Fruit fly (Drosophila melanogaster) whole organism, wandering third instar larva: ENCODE data around the gene CG33784.

Source experiments
- Abd-B ChIP-seq: fragments of >200 bp; optimal IDR thresholded peaks from 2 replicates; lab custom pipeline; 2017; ENCODE audit warnings: missing biosample characterization, missing genetic modification characterization
- CG32264 ChIP-seq: fragments of 200-800 bp; sonication (Bioruptor generic); optimal IDR thresholded peaks from 2 replicates; lab custom pipeline; 2016; ENCODE audit warnings: missing biosample characterization, missing genetic modification characterization
- CG9705 ChIP-seq: fragments of 200-800 bp; sonication (Bioruptor generic); optimal IDR thresholded peaks from 2 replicates; lab custom pipeline; 2018; ENCODE audit warnings: missing biosample characterization, mild to moderate bottlenecking, missing genetic modification characterization
- CrebA ChIP-seq: fragments of 200-800 bp; sonication (Bioruptor generic); optimal IDR thresholded peaks from 2 replicates; lab custom pipeline; 2016; ENCODE audit warnings: missing biosample characterization, mild to moderate bottlenecking, missing genetic modification characterization, borderline replicate concordance
- Dfd ChIP-seq: fragments of >200 bp; optimal IDR thresholded peaks from 2 replicates; lab custom pipeline; 2017; ENCODE audit warnings: missing biosample characterization, missing genetic modification characterization
- Dif ChIP-seq: fragments of 200-275, 200-300 bp; sonication (Bioruptor generic); optimal IDR thresholded peaks from 2 replicates; lab custom pipeline; 2018; ENCODE audit warnings: missing biosample characterization, missing genetic modification characterization; ENCODE audit not compliant: partially characterized antibody
- GATAd ChIP-seq: sonication (Bioruptor generic); optimal IDR thresholded peaks from 2 replicates; lab custom pipeline; 2016; ENCODE audit warnings: missing biosample characterization, missing genetic modification characterization
- HLH106 ChIP-seq: fragments of 200-800 bp; optimal IDR thresholded peaks from 3 replicates; lab custom pipeline; 2019; ENCODE audit warnings: missing biosample characterization, mild to moderate bottlenecking, missing genetic modification characterization, moderate library complexity
- Hnf4 ChIP-seq: fragments of 200-800 bp; sonication (Bioruptor generic); optimal IDR thresholded peaks from 2 replicates; lab custom pipeline; 2016; ENCODE audit warnings: missing biosample characterization, mild to moderate bottlenecking, missing genetic modification characterization
- Hr78 ChIP-seq: fragments of >200 bp; optimal IDR thresholded peaks from 2 replicates; lab custom pipeline; 2017; ENCODE audit warnings: missing biosample characterization, missing genetic modification characterization
- Hr83 ChIP-seq: fragments of 200-300 bp; sonication (Bioruptor generic); optimal IDR thresholded peaks from 2 replicates; lab custom pipeline; 2016; ENCODE audit warnings: missing biosample characterization, mild to moderate bottlenecking, missing genetic modification characterization, moderate library complexity; ENCODE audit not compliant: poor library complexity, severe bottlenecking
- Jra ChIP-seq: sonication (Bioruptor generic); optimal IDR thresholded peaks from 2 replicates; lab custom pipeline; 2016; ENCODE audit warnings: missing biosample characterization, missing genetic modification characterization
- Mio ChIP-seq: sonication (Bioruptor generic); optimal IDR thresholded peaks from 2 replicates; lab custom pipeline; 2016; ENCODE audit warnings: missing biosample characterization, missing genetic modification characterization
- Myc ChIP-seq: fragments of >200 bp; optimal IDR thresholded peaks from 2 replicates; lab custom pipeline; 2017
- N ChIP-seq: fragments of >200 bp; optimal IDR thresholded peaks from 2 replicates; lab custom pipeline; 2018; ENCODE audit warnings: missing biosample characterization, missing external identifiers, missing genetic modification characterization
- OdsH ChIP-seq: fragments of 200-800 bp; sonication (Bioruptor generic); optimal IDR thresholded peaks from 2 replicates; lab custom pipeline; 2016; ENCODE audit warnings: missing biosample characterization, mild to moderate bottlenecking, missing genetic modification characterization
- Rel ChIP-seq, 2 experiments: fragments of 200-800 bp; sonication (Bioruptor generic) in 1 of 2; optimal IDR thresholded peaks; 2 replicates in 1 of 2; 3 replicates in 1 of 2; lab custom pipeline; 2016 to 2019; ENCODE audit warnings: mild to moderate bottlenecking in 2 of 2, missing biosample characterization in 2 of 2, missing genetic modification characterization in 2 of 2, moderate library complexity in 1 of 2
- Sp1 ChIP-seq: fragments of 200-800 bp; sonication (Bioruptor generic); optimal IDR thresholded peaks from 3 replicates; lab custom pipeline; 2019; ENCODE audit warnings: missing biosample characterization, mild to moderate bottlenecking, missing genetic modification characterization, moderate library complexity
- Vsx2 ChIP-seq: fragments of 200-300, 225-300 bp; sonication (Bioruptor generic); optimal IDR thresholded peaks from 2 replicates; lab custom pipeline; 2018; ENCODE audit warnings: missing biosample characterization, missing genetic modification characterization; ENCODE audit not compliant: partially characterized antibody
- br ChIP-seq: fragments of 200-800 bp; sonication (Bioruptor generic); optimal IDR thresholded peaks from 2 replicates; lab custom pipeline; 2016; ENCODE audit warnings: missing biosample characterization, missing genetic modification characterization
- brk ChIP-seq: fragments of 200-800 bp; sonication (Bioruptor generic); optimal IDR thresholded peaks from 2 replicates; lab custom pipeline; 2016; ENCODE audit warnings: missing biosample characterization, mild to moderate bottlenecking, missing genetic modification characterization
- dl ChIP-seq, 2 experiments: fragments of 175-275, 200-275 bp in 1 of 2; fragments of 200-275 bp in 1 of 2; sonication (Bioruptor generic); optimal IDR thresholded peaks; lab custom pipeline; 2018; ENCODE audit warnings: mild to moderate bottlenecking in 2 of 2, missing biosample characterization in 2 of 2, missing genetic modification characterization in 2 of 2, moderate library complexity in 2 of 2; ENCODE audit not compliant: partially characterized antibody in 2 of 2, insufficient read depth in 1 of 2
- dmrt93B ChIP-seq: fragments of 200-800 bp; sonication (Bioruptor generic); optimal IDR thresholded peaks from 2 replicates; lab custom pipeline; 2018; ENCODE audit warnings: missing biosample characterization, mild to moderate bottlenecking, missing genetic modification characterization
- dsf ChIP-seq: sonication (Bioruptor generic); optimal IDR thresholded peaks from 2 replicates; lab custom pipeline; 2016; ENCODE audit warnings: missing biosample characterization, missing genetic modification characterization, borderline replicate concordance
- ey ChIP-seq: fragments of 200-800 bp; sonication (Bioruptor generic); optimal IDR thresholded peaks from 2 replicates; lab custom pipeline; 2016; ENCODE audit warnings: missing biosample characterization, missing genetic modification characterization
- foxo ChIP-seq, 2 experiments: fragments of 200-800 bp; sonication (Bioruptor generic); optimal IDR thresholded peaks; 2 replicates in 1 of 2; 3 replicates in 1 of 2; lab custom pipeline; 2016 to 2017; ENCODE audit warnings: missing biosample characterization in 2 of 2, missing genetic modification characterization in 2 of 2
- fru ChIP-seq: fragments of 200-800 bp; sonication (Bioruptor generic); optimal IDR thresholded peaks from 3 replicates; lab custom pipeline; 2016; ENCODE audit warnings: missing biosample characterization, mild to moderate bottlenecking, missing genetic modification characterization
- h ChIP-seq: fragments of 200-800 bp; sonication (Bioruptor generic); optimal IDR thresholded peaks from 3 replicates; lab custom pipeline; 2016; ENCODE audit warnings: missing biosample characterization, mild to moderate bottlenecking, missing genetic modification characterization
- jim ChIP-seq: fragments of 175-275, 200-325 bp; sonication (Bioruptor generic); optimal IDR thresholded peaks from 2 replicates; lab custom pipeline; 2016; ENCODE audit warnings: missing biosample characterization, mild to moderate bottlenecking, missing genetic modification characterization
- lola ChIP-seq: fragments of >200 bp; optimal IDR thresholded peaks from 2 replicates; lab custom pipeline; 2017; ENCODE audit warnings: missing biosample characterization, missing genetic modification characterization
- pan ChIP-seq: fragments of >200 bp; optimal IDR thresholded peaks from 2 replicates; lab custom pipeline; 2017
- psq ChIP-seq: fragments of 200-800 bp; sonication (Bioruptor generic); optimal IDR thresholded peaks from 3 replicates; lab custom pipeline; 2017; ENCODE audit warnings: missing biosample characterization, mild to moderate bottlenecking, missing genetic modification characterization, moderate library complexity
- rgr ChIP-seq: fragments of 200-800 bp; sonication (Bioruptor generic); optimal IDR thresholded peaks from 3 replicates; lab custom pipeline; 2016; ENCODE audit warnings: missing biosample characterization, mild to moderate bottlenecking, missing genetic modification characterization
- sage ChIP-seq: fragments of 200-800 bp; sonication (Bioruptor generic); optimal IDR thresholded peaks from 2 replicates; lab custom pipeline; 2016; ENCODE audit warnings: missing biosample characterization, mild to moderate bottlenecking, missing genetic modification characterization
- sv ChIP-seq: fragments of 200-800 bp; sonication (Bioruptor generic); optimal IDR thresholded peaks from 3 replicates; lab custom pipeline; 2016; ENCODE audit warnings: missing biosample characterization, missing genetic modification characterization
- tai ChIP-seq: sonication (Bioruptor generic); optimal IDR thresholded peaks from 2 replicates; lab custom pipeline; 2016; ENCODE audit warnings: missing biosample characterization, missing genetic modification characterization
- usp ChIP-seq: fragments of >200 bp; optimal IDR thresholded peaks from 2 replicates; lab custom pipeline; 2017; ENCODE audit warnings: missing biosample characterization, missing genetic modification characterization
- woc ChIP-seq: sonication (Bioruptor generic); optimal IDR thresholded peaks from 2 replicates; lab custom pipeline; 2016; ENCODE audit warnings: missing biosample characterization, mild to moderate bottlenecking, missing genetic modification characterization

Gene CG33784

dm6 chr3R:10086222-10086621 lies 18.5 kb downstream of the CG33784 start:
- TF ChIP-seq h (no peak), usp (GFP tag; lab: Kevin White, UChicago) (no peak), sv (GFP tag; lab: Kevin White, UChicago) (no peak), CrebA (no peak), psq (no peak), ey (GFP tag; lab: Kevin White, UChicago) (no peak), Hr78 (no peak), lola (GFP tag; lab: Kevin White, UChicago) (no peak), Sp1 (GFP tag; lab: Kevin White, UChicago) (no peak)

dm6 chr3R:10086683-10087082 lies 19.0 kb downstream of the CG33784 start:
- TF ChIP-seq fru (GFP tag; lab: Kevin White, UChicago) = no peak
- TF ChIP-seq tai (GFP tag; lab: Kevin White, UChicago) = peak; percentile 18

DNA sequence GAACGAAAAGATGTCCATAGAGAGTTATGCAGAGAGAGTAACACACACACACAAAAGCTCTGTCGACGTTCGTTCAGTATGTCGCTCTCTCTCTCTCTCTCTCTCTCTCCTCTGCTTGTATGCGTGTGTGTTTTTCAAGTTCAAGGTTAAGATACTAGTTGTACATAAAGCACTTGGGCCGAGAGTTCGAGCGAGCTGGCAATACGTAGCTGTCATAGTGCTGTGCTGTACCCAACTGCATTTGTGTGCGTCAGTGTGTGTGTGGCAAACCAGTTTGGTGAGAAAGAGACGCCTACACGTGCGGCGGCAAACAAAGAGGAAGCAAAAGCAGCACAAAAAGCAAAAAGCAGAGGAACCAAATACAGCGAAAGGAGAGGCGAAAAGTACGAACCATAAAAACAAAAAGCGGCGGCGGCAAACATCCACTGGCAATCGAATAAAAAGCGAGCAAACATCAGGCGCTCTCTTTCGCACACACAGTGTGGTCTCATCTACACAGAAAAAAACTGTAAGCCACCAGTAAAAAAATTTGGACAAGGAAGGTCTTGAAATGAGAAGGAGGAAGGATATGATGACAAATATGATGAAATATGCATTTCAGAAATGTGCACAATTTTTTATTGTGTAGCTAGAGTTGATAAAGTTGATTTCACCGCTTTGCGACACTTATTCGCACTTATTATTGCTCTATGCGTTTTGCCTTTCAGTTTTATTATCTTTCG lies 19.7 kb downstream of the CG33784 start:
- TF ChIP-seq br (peak; percentile 94), Vsx2 (GFP tag; lab: Kevin White, UChicago) (peak; percentile 79), woc (GFP tag; lab: Kevin White, UChicago) (peak; percentile 92), Myc (lab: Kevin White, UChicago) (no peak), N (GFP tag; lab: Kevin White, UChicago) (peak; percentile 25), h (peak; percentile 95), CG9705 (GFP tag; lab: Kevin White, UChicago) (peak; percentile 33), sv (GFP tag; lab: Kevin White, UChicago) (peak; percentile 62), Hr78 (no peak), OdsH (peak; percentile 94), tai (GFP tag; lab: Kevin White, UChicago) (peak; percentile 92), foxo (GFP tag; optimal IDR thresholded peaks at IDR 0.05; lab: Kevin White, UChicago) (peak; percentile 52 to 96), dsf (GFP tag; lab: Kevin White, UChicago) (peak; percentile 39), Sp1 (GFP tag; lab: Kevin White, UChicago) (peak; percentile 84), Hnf4 (GFP tag; lab: Kevin White, UChicago) (peak; percentile 92), sage (GFP tag; lab: Kevin White, UChicago) (peak; percentile 53), dl (GFP tag; optimal IDR thresholded peaks at IDR 0.05; lab: Kevin White, UChicago; ENCODE audit: insufficient read depth in 1 of 2, partially characterized antibody in 2 of 2) (peak; percentile 81 to 84), Jra (GFP tag; lab: Kevin White, UChicago) (peak; percentile 81), fru (GFP tag; lab: Kevin White, UChicago) (peak; percentile 93), GATAd (no peak), CG32264 (GFP tag; lab: Kevin White, UChicago) (peak; percentile 54), ey (GFP tag; lab: Kevin White, UChicago) (peak; percentile 95), CrebA (peak; percentile 42), psq (peak; percentile 99), rgr (GFP tag; lab: Kevin White, UChicago) (peak; percentile 94), brk (GFP tag; lab: Kevin White, UChicago) (peak; percentile 44), Abd-B (GFP tag; lab: Kevin White, UChicago) (peak; percentile 8), HLH106 (peak; percentile 84), pan (no peak), Rel (GFP tag; optimal IDR thresholded peaks at IDR 0.05; lab: Kevin White, UChicago) (peak; percentile 24), Rel (tag; optimal IDR thresholded peaks at IDR 0.05; lab: Kevin White, UChicago) (peak; percentile 51), lola (GFP tag; lab: Kevin White, UChicago) (peak; percentile 47), Dif (GFP tag; lab: Kevin White, UChicago) (peak; percentile 94), Hr83 (GFP tag; lab: Kevin White, UChicago) (peak; percentile 77), jim (peak; percentile 17), usp (GFP tag; lab: Kevin White, UChicago) (no peak), dmrt93B (GFP tag; lab: Kevin White, UChicago) (peak; percentile 69), Dfd (no peak), Mio (peak; percentile 69)
